Worm (Caenorhabditis elegans) whole organism, L1 larva: Measurements from ENCODE around the gene mthf-1.

ENCODE experiments used
- ces-1 ChIP-seq: fragments of 150-350 bp; optimal IDR thresholded peaks from 2 replicates; lab custom pipeline; 2014; ENCODE audit warnings: missing biosample characterization, missing genetic modification reagents, missing genetic modification characterization
- ets-5 ChIP-seq: fragments of 200-800 bp; sonication (Bioruptor generic); IDR thresholded peaks from 2 replicates; pipeline ENCODE4 v1.3.6; 2022; ENCODE audit warnings: missing genetic modification characterization, missing compliant biosample characterization
- fkh-10 ChIP-seq: sonication (generic microtip); optimal IDR thresholded peaks from 2 replicates; lab custom pipeline; 2017; ENCODE audit warnings: missing biosample characterization, missing genetic modification reagents, missing genetic modification characterization
- pqm-1 ChIP-seq: sonication (generic microtip); optimal IDR thresholded peaks from 3 replicates; lab custom pipeline; 2017; ENCODE audit warnings: missing biosample characterization, missing genetic modification characterization

ce11 chrII:7781102-7781616 is 3.5 kb upstream of the mthf-1 start, which contains the start of the genes snpc-1.1 and spdl-1:
- TF ChIP-seq fkh-10 (no peak), ces-1 (GFP tag; lab: Kevin White, UChicago) (no peak), pqm-1 (tag; lab: Kevin White, UChicago) (no peak), ets-5 (GFP tag; lab: Robert Waterston, UW) (no peak)
